Worm (Caenorhabditis elegans) whole organism, mixed stage, embryonic: ENCODE results near the gene C41H7.2.

Experiments
- M03D4.4 ChIP-seq: sonication (generic microtip); optimal IDR thresholded peaks from 2 replicates; lab custom pipeline; 2017; ENCODE audit warnings: mild to moderate bottlenecking, missing genetic modification characterization, missing compliant biosample characterization
- bed-3 ChIP-seq: fragments of 200-800 bp; sonication (Bioruptor generic); optimal IDR thresholded peaks from 3 replicates; lab custom pipeline; 2018; ENCODE audit warnings: mild to moderate bottlenecking, missing genetic modification characterization, moderate library complexity, missing compliant biosample characterization
- ceh-43 ChIP-seq: fragments of 200-800 bp; sonication (Bioruptor generic); optimal IDR thresholded peaks from 2 replicates; lab custom pipeline; 2018; ENCODE audit warnings: mild to moderate bottlenecking, missing genetic modification characterization, moderate library complexity, missing compliant biosample characterization
- ces-1 ChIP-seq: fragments of 150-350 bp; optimal IDR thresholded peaks from 2 replicates; lab custom pipeline; 2014; ENCODE audit warnings: missing biosample characterization, missing genetic modification reagents, missing genetic modification characterization
- cnd-1 ChIP-seq: fragments of 200-800 bp; sonication (Bioruptor generic); optimal IDR thresholded peaks from 2 replicates; lab custom pipeline; 2018; ENCODE audit warnings: mild to moderate bottlenecking, missing genetic modification characterization, missing compliant biosample characterization
- drap-1 ChIP-seq: fragments of 200-800 bp; sonication (Bioruptor generic); optimal IDR thresholded peaks from 3 replicates; lab custom pipeline; 2018; ENCODE audit warnings: mild to moderate bottlenecking, missing genetic modification characterization, missing compliant biosample characterization
- elt-1 ChIP-seq: sonication (generic microtip); optimal IDR thresholded peaks from 2 replicates; lab custom pipeline; 2017; ENCODE audit warnings: missing genetic modification characterization, mild to moderate bottlenecking, missing compliant biosample characterization, antibody characterized with exemption, moderate library complexity, borderline replicate concordance; ENCODE audit not compliant: insufficient read depth
- elt-3 ChIP-seq: fragments of 150-350 bp; optimal IDR thresholded peaks from 2 replicates; lab custom pipeline; 2014; ENCODE audit warnings: missing biosample characterization, missing genetic modification characterization
- flh-1 ChIP-seq: fragments of 200-800 bp; sonication (Bioruptor generic); optimal IDR thresholded peaks from 2 replicates; lab custom pipeline; 2018; ENCODE audit warnings: mild to moderate bottlenecking, missing genetic modification characterization, moderate library complexity, missing compliant biosample characterization
- ham-2 ChIP-seq: fragments of 200-800 bp; sonication (Bioruptor generic); optimal IDR thresholded peaks from 2 replicates; lab custom pipeline; 2018; ENCODE audit warnings: mild to moderate bottlenecking, missing genetic modification characterization, missing compliant biosample characterization
- lin-13 ChIP-seq: fragments of 150-350 bp; optimal IDR thresholded peaks from 2 replicates; lab custom pipeline; 2014; ENCODE audit warnings: missing biosample characterization, missing genetic modification characterization
- lin-32 ChIP-seq: fragments of 200-800 bp; sonication (Bioruptor generic); optimal IDR thresholded peaks from 2 replicates; lab custom pipeline; 2018; ENCODE audit warnings: mild to moderate bottlenecking, missing genetic modification characterization, missing compliant biosample characterization
- lsy-2 ChIP-seq: fragments of 150-350 bp; optimal IDR thresholded peaks from 2 replicates; lab custom pipeline; 2014; ENCODE audit warnings: missing biosample characterization, missing genetic modification characterization
- mls-2 ChIP-seq: sonication (generic microtip); optimal IDR thresholded peaks from 2 replicates; lab custom pipeline; 2016; ENCODE audit warnings: mild to moderate bottlenecking, missing genetic modification characterization, moderate library complexity, missing compliant biosample characterization
- nhr-12 ChIP-seq: fragments of 150-350 bp; optimal IDR thresholded peaks from 2 replicates; lab custom pipeline; 2014; ENCODE audit warnings: missing biosample characterization, missing genetic modification characterization
- nhr-2 ChIP-seq: fragments of 150-350 bp; optimal IDR thresholded peaks from 2 replicates; lab custom pipeline; 2014; ENCODE audit warnings: missing biosample characterization, missing genetic modification characterization
- nhr-237 ChIP-seq: fragments of 150-350 bp; optimal IDR thresholded peaks from 2 replicates; lab custom pipeline; 2014; ENCODE audit warnings: missing biosample characterization, missing genetic modification characterization
- nhr-28 ChIP-seq: fragments of 150-350 bp; optimal IDR thresholded peaks from 2 replicates; lab custom pipeline; 2014; ENCODE audit warnings: missing biosample characterization, missing genetic modification characterization
- pha-4 ChIP-seq: fragments of 150-350 bp; optimal IDR thresholded peaks from 2 replicates; lab custom pipeline; 2018; ENCODE audit warnings: missing biosample characterization, missing genetic modification reagents, missing genetic modification characterization
- sem-2 ChIP-seq: fragments of 200-800 bp; sonication (Bioruptor generic); optimal IDR thresholded peaks from 2 replicates; lab custom pipeline; 2018; ENCODE audit warnings: mild to moderate bottlenecking, missing genetic modification characterization, missing compliant biosample characterization
- snpc-4 ChIP-seq: fragments of 150-350 bp; optimal IDR thresholded peaks from 2 replicates; lab custom pipeline; 2014; ENCODE audit warnings: missing biosample characterization, missing genetic modification characterization
- tbx-8 ChIP-seq: fragments of 200-800 bp; sonication (Bioruptor generic); optimal IDR thresholded peaks from 2 replicates; lab custom pipeline; 2018; ENCODE audit warnings: mild to moderate bottlenecking, missing genetic modification characterization, moderate library complexity, missing compliant biosample characterization
- unc-120 ChIP-seq: sonication (generic microtip); optimal IDR thresholded peaks from 2 replicates; lab custom pipeline; 2017; ENCODE audit warnings: missing genetic modification characterization, missing compliant biosample characterization; ENCODE audit not compliant: poor library complexity, severe bottlenecking
- unc-39 ChIP-seq: fragments of 150-350 bp; optimal IDR thresholded peaks from 2 replicates; lab custom pipeline; 2014; ENCODE audit warnings: missing biosample characterization, missing genetic modification characterization
- unc-62 ChIP-seq: fragments of 150-350 bp; optimal IDR thresholded peaks from 2 replicates; lab custom pipeline; 2014; ENCODE audit warnings: missing biosample characterization, missing genetic modification reagents, missing genetic modification characterization
- zip-8 ChIP-seq: fragments of 150-350 bp; optimal IDR thresholded peaks from 2 replicates; lab custom pipeline; 2014; ENCODE audit warnings: missing biosample characterization, missing genetic modification characterization
- ztf-11 ChIP-seq: fragments of 150-350 bp; optimal IDR thresholded peaks from 2 replicates; lab custom pipeline; 2014; ENCODE audit warnings: missing biosample characterization, missing genetic modification characterization

The C41H7.2 gene

DNA sequence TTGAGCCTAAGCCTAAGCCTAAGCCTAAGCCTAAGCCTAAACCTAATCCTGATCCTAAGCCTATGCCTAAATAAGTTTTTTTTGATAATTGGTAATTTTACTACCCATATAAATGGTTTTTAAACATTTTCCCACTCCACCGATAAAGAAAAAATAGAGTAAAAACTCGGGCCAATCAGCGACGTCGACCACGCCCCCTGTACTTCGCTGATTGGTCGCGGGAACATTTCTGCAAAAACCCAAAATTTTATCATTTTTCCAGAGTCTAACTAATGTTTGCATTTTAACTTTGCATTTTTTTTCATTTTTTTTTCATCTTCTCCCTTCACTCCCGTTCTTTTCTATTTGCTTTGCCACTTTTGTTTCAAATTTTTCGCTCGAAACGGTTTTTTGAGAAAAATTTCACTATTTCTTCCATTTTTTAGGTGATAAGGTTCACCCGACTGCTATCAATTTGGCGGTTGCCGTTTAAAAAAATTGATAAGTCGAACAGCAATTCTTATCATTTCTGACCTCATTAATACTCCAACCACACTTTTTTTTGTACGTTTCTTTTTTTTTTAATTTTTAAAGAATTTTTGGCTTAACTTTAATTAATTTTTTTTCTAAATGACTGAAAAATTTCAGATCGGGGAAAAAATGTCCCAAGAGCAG lies at the start of gene C41H7.2:
Gene C41H7.2, plus strand, starts transcription at position 622 of the 654 bp plus-strand sequence.
- TF ChIP-seq unc-120 (tag; lab: Kevin White, UChicago) (no peak), elt-3 (tag; lab: Kevin White, UChicago) (no peak), ces-1 (GFP tag; lab: Kevin White, UChicago) (no peak), cnd-1 (tag; lab: Kevin White, UChicago) (no peak), lin-32 (GFP tag; lab: Kevin White, UChicago) (no peak), lsy-2 (tag; lab: Kevin White, UChicago) (no peak), unc-62 (GFP tag; lab: Kevin White, UChicago) (no peak), ceh-43 (GFP tag; lab: Kevin White, UChicago) (no peak), snpc-4 (tag; lab: Kevin White, UChicago) (no peak), nhr-12 (no peak), pha-4 (tag; lab: Kevin White, UChicago) (no peak), mls-2 (tag; lab: Kevin White, UChicago) (no peak)

DNA sequence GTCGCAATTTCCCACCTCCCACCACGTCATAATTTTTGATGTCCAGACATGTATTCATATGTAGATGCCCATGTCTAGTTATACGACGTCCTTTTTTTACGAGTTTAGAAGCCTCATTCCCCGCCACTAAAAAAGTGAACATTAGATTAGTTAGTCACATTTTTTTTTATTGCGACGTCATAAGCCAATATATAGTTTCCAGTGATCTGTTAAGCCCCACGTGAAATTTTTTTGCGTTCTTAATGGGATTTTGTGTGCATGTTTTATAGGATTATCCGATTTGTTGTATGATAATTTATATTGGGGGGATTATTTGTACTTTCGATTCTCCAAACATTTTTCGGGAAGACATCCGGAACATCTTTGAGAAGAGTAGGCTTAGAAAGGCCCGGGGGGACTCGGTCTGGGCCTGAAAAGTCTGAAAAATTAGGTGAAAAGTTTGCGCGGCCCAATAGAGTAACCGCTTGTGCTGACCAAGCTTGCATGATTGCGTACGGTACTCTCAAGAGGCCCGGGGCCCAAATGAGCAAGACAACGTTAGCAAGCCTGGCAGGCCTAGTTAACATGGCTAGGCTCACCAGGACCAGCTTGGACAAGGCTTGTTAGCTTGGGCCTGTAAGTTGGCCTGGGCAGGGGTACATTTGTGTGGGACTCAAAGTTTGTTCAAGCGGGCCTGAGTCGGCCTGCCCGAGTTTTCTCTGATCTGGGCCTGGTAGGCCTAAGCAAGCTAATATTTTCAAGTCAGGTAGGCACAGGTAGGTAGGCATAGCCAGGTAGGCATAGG lies 49.2 kb upstream of the C41H7.2 start:
- TF ChIP-seq elt-1 (tag; lab: Kevin White, UChicago) = no peak
- no peak for TF ChIP-seq bed-3 (GFP tag; lab: Kevin White, UChicago)
- TF ChIP-seq lsy-2 (tag; lab: Kevin White, UChicago) = no peak
- no peak for TF ChIP-seq ces-1 (GFP tag; lab: Kevin White, UChicago)
- TF ChIP-seq ham-2 = no peak
- no peak for TF ChIP-seq zip-8 (tag; lab: Kevin White, UChicago)
- no peak for TF ChIP-seq unc-62 (GFP tag; lab: Kevin White, UChicago)
- no peak for TF ChIP-seq mls-2 (tag; lab: Kevin White, UChicago)
- TF ChIP-seq snpc-4 (tag; lab: Kevin White, UChicago) = no peak
- TF ChIP-seq, all 35 proteins: peak for 0

DNA sequence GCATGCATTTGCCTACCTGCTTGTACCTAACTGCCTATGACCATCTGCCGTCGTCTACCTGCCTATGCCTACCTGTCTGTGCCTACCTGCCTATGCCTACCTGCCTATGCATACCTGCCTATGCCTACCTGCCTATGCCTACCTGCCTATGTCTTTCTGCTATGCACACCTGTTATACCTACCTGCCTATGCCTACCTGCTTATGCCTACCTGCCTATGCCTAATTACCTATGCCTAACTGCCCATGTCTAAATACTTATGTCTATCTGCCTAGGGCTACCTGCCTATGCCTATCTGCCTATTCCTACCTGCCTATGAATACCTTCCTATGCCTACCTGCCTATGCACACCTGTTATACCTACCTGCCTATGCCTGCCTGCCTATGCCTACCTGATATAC lies 48.3 kb upstream of the C41H7.2 start:
- TF ChIP-seq nhr-12 = no peak
- no peak for TF ChIP-seq drap-1 (GFP tag; lab: Kevin White, UChicago)
- no peak for TF ChIP-seq sem-2 (GFP tag; lab: Kevin White, UChicago)
- TF ChIP-seq nhr-28 = no peak
- TF ChIP-seq ceh-43 (GFP tag; lab: Kevin White, UChicago) = no peak
- TF ChIP-seq elt-3 (tag; lab: Kevin White, UChicago) = no peak
- no peak for TF ChIP-seq unc-62 (GFP tag; lab: Kevin White, UChicago)
- TF ChIP-seq nhr-2 = no peak
- TF ChIP-seq M03D4.4 (tag; lab: Kevin White, UChicago) = no peak
- TF ChIP-seq lin-32 (GFP tag; lab: Kevin White, UChicago) = no peak
- TF ChIP-seq nhr-237 (tag; lab: Kevin White, UChicago) = no peak
- TF ChIP-seq ztf-11 (tag; lab: Kevin White, UChicago) = no peak
- no peak for TF ChIP-seq unc-120 (tag; lab: Kevin White, UChicago)
- TF ChIP-seq unc-39 (tag; lab: Kevin White, UChicago) = no peak

DNA sequence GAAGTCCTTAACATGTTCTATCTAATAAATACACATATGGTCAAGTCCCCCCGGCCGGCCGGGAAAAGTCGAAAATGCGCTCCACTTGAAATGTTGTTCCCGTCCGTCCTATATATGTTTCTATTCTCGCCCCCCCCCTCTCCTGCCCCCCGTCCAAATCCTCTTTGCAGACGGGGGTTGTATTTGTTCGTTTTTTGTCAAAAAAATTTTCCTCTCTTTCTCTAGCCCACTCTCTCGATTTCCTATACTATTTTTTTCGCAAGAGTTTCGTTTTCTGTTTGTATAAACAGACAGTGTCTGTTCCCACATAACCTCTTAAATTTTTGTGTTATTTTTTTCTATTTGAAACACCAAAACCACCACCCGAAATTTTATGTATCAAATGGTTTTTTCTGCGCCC lies 47.6 kb upstream of the C41H7.2 start:
- TF ChIP-seq nhr-2 (no peak), lin-13 (tag; lab: Kevin White, UChicago) (no peak), M03D4.4 (tag; lab: Kevin White, UChicago) (no peak), tbx-8 (GFP tag; lab: Kevin White, UChicago) (no peak), nhr-28 (no peak), unc-39 (tag; lab: Kevin White, UChicago) (no peak), elt-3 (tag; lab: Kevin White, UChicago) (no peak), flh-1 (GFP tag; lab: Kevin White, UChicago) (no peak), nhr-237 (tag; lab: Kevin White, UChicago) (no peak), pha-4 (tag; lab: Kevin White, UChicago) (no peak), ham-2 (no peak), ztf-11 (tag; lab: Kevin White, UChicago) (no peak), snpc-4 (tag; lab: Kevin White, UChicago) (no peak), sem-2 (GFP tag; lab: Kevin White, UChicago) (no peak)
